Worm (Caenorhabditis elegans) whole organism, early embryonic: Measurements from ENCODE around the gene C24H10.4.

ENCODE experiments used
- B0310.2 ChIP-seq: sonication (generic microtip); optimal IDR thresholded peaks from 2 replicates; lab custom pipeline; 2016; ENCODE audit warnings: mild to moderate bottlenecking, missing genetic modification characterization, missing compliant biosample characterization
- F13C5.2 ChIP-seq: sonication (generic microtip); optimal IDR thresholded peaks from 2 replicates; lab custom pipeline; 2017; ENCODE audit warnings: mild to moderate bottlenecking, missing genetic modification characterization, inconsistent platforms, missing compliant biosample characterization
- aly-1 ChIP-seq: sonication (generic microtip); optimal IDR thresholded peaks from 2 replicates; lab custom pipeline; 2016; ENCODE audit warnings: missing genetic modification characterization, missing compliant biosample characterization
- ama-1 ChIP-seq: fragments of 150-350 bp; optimal IDR thresholded peaks from 2 replicates; lab custom pipeline; 2014
- ceh-13 ChIP-seq: fragments of 200-800 bp; sonication (Bioruptor generic); optimal IDR thresholded peaks from 2 replicates; lab custom pipeline; 2018; ENCODE audit warnings: mild to moderate bottlenecking, missing genetic modification characterization, missing compliant biosample characterization
- ceh-36 ChIP-seq: sonication (generic microtip); optimal IDR thresholded peaks from 2 replicates; lab custom pipeline; 2016; ENCODE audit warnings: missing genetic modification characterization, inconsistent platforms, missing compliant biosample characterization
- ets-7 ChIP-seq: sonication (generic microtip); optimal IDR thresholded peaks from 2 replicates; lab custom pipeline; 2016; ENCODE audit warnings: missing genotype, missing genetic modification characterization, missing compliant biosample characterization
- flt-1 ChIP-seq: fragments of 200-800 bp; sonication (Bioruptor generic); IDR thresholded peaks from 2 replicates; pipeline ENCODE4 v1.3.6; 2022; ENCODE audit warnings: missing genetic modification characterization, missing compliant biosample characterization
- hmbx-1 ChIP-seq: sonication (generic microtip); optimal IDR thresholded peaks from 2 replicates; lab custom pipeline; 2016; ENCODE audit warnings: mild to moderate bottlenecking, missing genetic modification characterization, missing compliant biosample characterization
- hnd-1 ChIP-seq: sonication (generic microtip); optimal IDR thresholded peaks from 2 replicates; lab custom pipeline; 2016; ENCODE audit warnings: missing genetic modification characterization, missing compliant biosample characterization
- scrt-1 ChIP-seq: fragments of 200-800 bp; sonication (Bioruptor generic); IDR thresholded peaks from 2 replicates; pipeline ENCODE4 v1.3.6; 2022; ENCODE audit warnings: missing genetic modification characterization, missing compliant biosample characterization
- sea-1 ChIP-seq: fragments of 200-800 bp; sonication (Bioruptor generic); conservative IDR thresholded peaks from 2 replicates; pipeline ENCODE4 v1.3.6; 2022; ENCODE audit warnings: missing genetic modification characterization, missing compliant biosample characterization
- tbx-37 ChIP-seq: fragments of 200-800 bp; sonication (Bioruptor generic); conservative IDR thresholded peaks from 2 replicates; pipeline ENCODE4 v1.3.6; 2022; ENCODE audit warnings: missing genetic modification reagents, missing genetic modification characterization, missing compliant biosample characterization

DNA sequence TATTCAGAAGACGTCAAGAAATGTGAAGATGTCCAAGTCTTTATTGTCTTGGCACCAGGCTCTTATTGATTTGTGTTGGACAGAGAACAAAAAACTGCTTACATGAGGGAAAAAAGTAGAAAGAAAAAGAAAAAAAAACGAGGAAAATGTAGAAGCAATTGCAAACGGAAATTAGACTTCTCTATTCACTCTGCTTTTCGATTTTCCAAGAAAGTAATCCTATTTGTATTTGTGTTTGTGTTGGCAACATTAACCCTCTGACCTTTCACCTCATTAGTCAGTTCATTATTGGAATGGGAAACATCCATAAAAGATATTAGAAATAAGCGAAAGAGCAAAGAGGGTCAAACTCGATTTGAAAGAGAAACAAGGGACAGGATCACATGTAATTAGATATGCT, 27.3 kb downstream of the C24H10.4 start:
- TF ChIP-seq ceh-36 (tag; lab: Kevin White, UChicago) (no peak), sea-1 (GFP tag; lab: Robert Waterston, UW) (no peak), ama-1 (lab: Kevin White, UChicago) (no peak), ets-7 (no peak), flt-1 (GFP tag; lab: Robert Waterston, UW) (no peak), tbx-37 (GFP tag; lab: Robert Waterston, UW) (no peak), aly-1 (tag; lab: Kevin White, UChicago) (no peak), hmbx-1 (tag; lab: Kevin White, UChicago) (no peak), ceh-13 (GFP tag; lab: Kevin White, UChicago) (no peak), F13C5.2 (tag; lab: Kevin White, UChicago) (no peak), hnd-1 (tag; lab: Kevin White, UChicago) (no peak), B0310.2 (tag; lab: Kevin White, UChicago) (no peak), scrt-1 (GFP tag; lab: Robert Waterston, UW) (no peak)
